Fruit fly (Drosophila melanogaster) whole organism: ENCODE data around the gene CG15812.
A peak's percentile ranks its signal among the peaks of the same experiment; 100 is the strongest.

ENCODE experiments used
- CG8478 ChIP-seq: fragments of >200 bp; optimal IDR thresholded peaks from 2 replicates; lab custom pipeline; 2018; ENCODE audit warnings: inconsistent platforms
- Dll ChIP-seq: fragments of >200 bp; optimal IDR thresholded peaks from 2 replicates; lab custom pipeline; 2017
- EcR ChIP-seq, 2 experiments: fragments of >200 bp; optimal IDR thresholded peaks; 2 replicates each; lab custom pipeline; 2017; ENCODE audit warnings: missing biosample characterization in 2 of 2, missing genetic modification characterization in 2 of 2, missing genetic modification reagents in 2 of 2
- pan ChIP-seq: fragments of >200 bp; optimal IDR thresholded peaks from 2 replicates; lab custom pipeline; 2017
- psq ChIP-seq: fragments of >200 bp; optimal IDR thresholded peaks from 2 replicates; lab custom pipeline; 2017
- usp ChIP-seq: fragments of >200 bp; optimal IDR thresholded peaks from 2 replicates; lab custom pipeline; 2017; ENCODE audit warnings: missing biosample characterization, missing genetic modification characterization, mixed read lengths

The CG15812 gene

dm6 chr3L:3159309-3160194 is at the start of gene CG15812, which contains the start of gene ND-30:
TSS of gene CG15812 (plus strand) at chr3L:3159991.
TSS of gene ND-30 (minus strand) at chr3L:3159578.
- TF ChIP-seq pan (no peak), CG8478 (lab: Kevin White, UChicago) (no peak), psq (lab: Kevin White, UChicago) (no peak)

dm6 chr3L:3111127-3111526 is 48.7 kb upstream of the CG15812 start, which contains the start of gene CG45066:
TSS of gene CG45066 (minus strand) at chr3L:3111227.
- no peak for TF ChIP-seq psq (lab: Kevin White, UChicago)
- TF ChIP-seq EcR (GFP tag; optimal IDR thresholded peaks at IDR 0.05; lab: Kevin White, UChicago), result no peak
- no peak for TF ChIP-seq Dll (lab: Kevin White, UChicago)
- no peak for TF ChIP-seq usp
- TF ChIP-seq CG8478 (lab: Kevin White, UChicago), result no peak

dm6 chr3L:3114367-3114766 is 45.4 kb upstream of the CG15812 start, which contains the start of gene CG45067:
TSS of gene CG45067 (minus strand) at chr3L:3114467.
- TF ChIP-seq CG8478 (lab: Kevin White, UChicago) (no peak), EcR (GFP tag; optimal IDR thresholded peaks at IDR 0.05; lab: Kevin White, UChicago) (no peak), usp (no peak), Dll (lab: Kevin White, UChicago) (no peak), psq (lab: Kevin White, UChicago) (no peak), pan (no peak)

- TF ChIP-seq EcR (GFP tag; optimal IDR thresholded peaks at IDR 0.05; lab: Kevin White, UChicago) (peak in 1 of 2 experiments; percentile 24), Dll (lab: Kevin White, UChicago) (no peak), psq (lab: Kevin White, UChicago) (no peak)
Observed at dm6 chr3L:3121769-3122432, 37.9 kb upstream of the CG15812 start.

dm6 chr3L:3122688-3123316 is 37.0 kb upstream of the CG15812 start:
- TF ChIP-seq EcR (GFP tag; optimal IDR thresholded peaks at IDR 0.05; lab: Kevin White, UChicago) (peak; percentile 11 to 93), usp (no peak), psq (lab: Kevin White, UChicago) (no peak), CG8478 (lab: Kevin White, UChicago) (no peak)

- TF ChIP-seq pan (no peak), psq (lab: Kevin White, UChicago) (no peak), usp (no peak), Dll (lab: Kevin White, UChicago) (no peak), EcR (GFP tag; optimal IDR thresholded peaks at IDR 0.05; lab: Kevin White, UChicago) (no peak), CG8478 (lab: Kevin White, UChicago) (no peak)
Observed at dm6 chr3L:3124519-3124918, 35.3 kb upstream of the CG15812 start.

- TF ChIP-seq pan (no peak), EcR (GFP tag; optimal IDR thresholded peaks at IDR 0.05; lab: Kevin White, UChicago) (no peak), psq (lab: Kevin White, UChicago) (no peak), usp (no peak), CG8478 (lab: Kevin White, UChicago) (no peak), Dll (lab: Kevin White, UChicago) (no peak)
Observed at dm6 chr3L:3124939-3125648, 34.7 kb upstream of the CG15812 start.

dm6 chr3L:3125649-3126130 is 34.1 kb upstream of the CG15812 start:
- TF ChIP-seq usp (no peak), pan (no peak), EcR (GFP tag; optimal IDR thresholded peaks at IDR 0.05; lab: Kevin White, UChicago) (peak in 1 of 2 experiments; percentile 38), Dll (lab: Kevin White, UChicago) (no peak)

dm6 chr3L:3126478-3126877 is 33.3 kb upstream of the CG15812 start:
- TF ChIP-seq pan (no peak), usp (no peak), EcR (GFP tag; optimal IDR thresholded peaks at IDR 0.05; lab: Kevin White, UChicago) (no peak), Dll (lab: Kevin White, UChicago) (no peak), CG8478 (lab: Kevin White, UChicago) (no peak), psq (lab: Kevin White, UChicago) (no peak)

dm6 chr3L:3127544-3127943 is 32.2 kb upstream of the CG15812 start, which contains the start of gene promL:
TSS of gene promL (minus strand) at chr3L:3127724.
- TF ChIP-seq Dll (lab: Kevin White, UChicago) (no peak), usp (no peak), psq (lab: Kevin White, UChicago) (no peak), CG8478 (lab: Kevin White, UChicago) (no peak), EcR (GFP tag; optimal IDR thresholded peaks at IDR 0.05; lab: Kevin White, UChicago) (no peak), pan (no peak)

dm6 chr3L:3134064-3134545 is 25.7 kb upstream of the CG15812 start:
- TF ChIP-seq Dll (lab: Kevin White, UChicago) (no peak), EcR (GFP tag; optimal IDR thresholded peaks at IDR 0.05; lab: Kevin White, UChicago) (no peak), CG8478 (lab: Kevin White, UChicago) (no peak), psq (lab: Kevin White, UChicago) (no peak), pan (no peak), usp (no peak)
